ENCODE assay signal across 5 worm cellular contexts in genomic region chrX:5512707-5513106, ce11.
A peak's percentile ranks its signal among the peaks of the same experiment; 100 is the strongest.
TF ChIP-seq lines count a peak whose summit lies in the region.

No protein-coding gene starts in this region.

TF ChIP-seq in whole organism, L1 larva, 84 proteins besides CTCF, POLR2A, EP300 and RAD21 (continues in another document):
- TF ChIP-seq blmp-1 (tag; optimal IDR thresholded peaks at IDR 0.05; lab: Kevin White, UChicago) (no peak), nhr-237 (tag; optimal IDR thresholded peaks at IDR 0.05; lab: Kevin White, UChicago) (no peak), aha-1 (tag; optimal IDR thresholded peaks at IDR 0.05; lab: Kevin White, UChicago) (no peak), unc-62 (GFP tag; optimal IDR thresholded peaks at IDR 0.05; lab: Kevin White, UChicago) (no peak), nhr-47 (tag; optimal IDR thresholded peaks at IDR 0.05; lab: Kevin White, UChicago) (peak; percentile 7), unc-130 (tag; optimal IDR thresholded peaks at IDR 0.05; lab: Kevin White, UChicago) (no peak), nhr-19 (GFP tag; conservative IDR thresholded peaks at IDR 0.05; lab: Robert Waterston, UW) (no peak), ceh-82 (tag; optimal IDR thresholded peaks at IDR 0.05; lab: Kevin White, UChicago) (no peak), isw-1 (GFP tag; IDR thresholded peaks at IDR 0.05; lab: Robert Waterston, UW) (no peak), nhr-11 (tag; optimal IDR thresholded peaks at IDR 0.05; lab: Kevin White, UChicago) (no peak), vab-15 (tag; optimal IDR thresholded peaks at IDR 0.05; lab: Kevin White, UChicago) (no peak), mab-9 (GFP tag; IDR thresholded peaks at IDR 0.05; lab: Robert Waterston, UW) (no peak), nhr-85 (tag; lab: Kevin White, UChicago) (no peak), sptf-1 (tag; optimal IDR thresholded peaks at IDR 0.05; lab: Kevin White, UChicago) (no peak), pag-3 (tag; optimal IDR thresholded peaks at IDR 0.05; lab: Kevin White, UChicago; ENCODE audit: borderline replicate concordance, insufficient read depth) (no peak), nhr-77 (tag; optimal IDR thresholded peaks at IDR 0.05; lab: Kevin White, UChicago) (peak; percentile 4), lin-13 (GFP tag; optimal IDR thresholded peaks at IDR 0.05; lab: Kevin White, UChicago) (no peak), nhr-90 (tag; optimal IDR thresholded peaks at IDR 0.05; lab: Kevin White, UChicago; ENCODE audit: poor library complexity) (no peak), nhr-71 (tag; optimal IDR thresholded peaks at IDR 0.05; lab: Kevin White, UChicago) (peak; percentile 48)

TF ChIP-seq in whole organism, L2 larva, 48 proteins besides CTCF, POLR2A, EP300 and RAD21 (continues in another document):
- peak; percentile 33 for TF ChIP-seq nhr-129 (tag; optimal IDR thresholded peaks at IDR 0.05; lab: Kevin White, UChicago)
- peak in 1 of 2 experiments; percentile 6 for TF ChIP-seq lsy-2 (tag; optimal IDR thresholded peaks at IDR 0.05; lab: Kevin White, UChicago)
- no peak for TF ChIP-seq zag-1 (tag; optimal IDR thresholded peaks at IDR 0.05; lab: Kevin White, UChicago)
- TF ChIP-seq fos-1 (tag; optimal IDR thresholded peaks at IDR 0.05; lab: Kevin White, UChicago): peak; percentile 6
- TF ChIP-seq blmp-1 (tag; optimal IDR thresholded peaks at IDR 0.05; lab: Kevin White, UChicago; ENCODE audit: insufficient read depth): no peak
- TF ChIP-seq mbf-1 (tag; optimal IDR thresholded peaks at IDR 0.05; lab: Kevin White, UChicago): no peak
- no peak for TF ChIP-seq alr-1 (tag; optimal IDR thresholded peaks at IDR 0.05; lab: Kevin White, UChicago)
- TF ChIP-seq nhr-25 (tag; optimal IDR thresholded peaks at IDR 0.05; lab: Kevin White, UChicago): no peak
- TF ChIP-seq ama-1 (optimal IDR thresholded peaks at IDR 0.05; lab: Kevin White, UChicago): no peak
- no peak for TF ChIP-seq aly-2 (tag; optimal IDR thresholded peaks at IDR 0.05; lab: Kevin White, UChicago)
- TF ChIP-seq egl-27 (tag; optimal IDR thresholded peaks at IDR 0.05; lab: Kevin White, UChicago): no peak
- peak; percentile 14 for TF ChIP-seq C34F6.9 (tag; optimal IDR thresholded peaks at IDR 0.05; lab: Kevin White, UChicago)
- TF ChIP-seq ztf-11 (tag; optimal IDR thresholded peaks at IDR 0.05; lab: Kevin White, UChicago): no peak
- TF ChIP-seq Y55F3AM.14 (GFP tag; optimal IDR thresholded peaks at IDR 0.05; lab: Kevin White, UChicago): no peak
- peak; percentile 26 for TF ChIP-seq lin-11 (tag; optimal IDR thresholded peaks at IDR 0.05; lab: Kevin White, UChicago)
- TF ChIP-seq unc-55 (GFP tag; optimal IDR thresholded peaks at IDR 0.05; lab: Kevin White, UChicago): no peak
- TF ChIP-seq nhr-6 (tag; optimal IDR thresholded peaks at IDR 0.05; lab: Kevin White, UChicago): no peak
- no peak for TF ChIP-seq gmeb-1 (tag; optimal IDR thresholded peaks at IDR 0.05; lab: Kevin White, UChicago)
- no peak for TF ChIP-seq lin-39 (tag; optimal IDR thresholded peaks at IDR 0.05; lab: Kevin White, UChicago)
- TF ChIP-seq F13H6.1 (tag; optimal IDR thresholded peaks at IDR 0.05; lab: Kevin White, UChicago): peak; percentile 29

TF ChIP-seq in whole organism, L3 larva, 47 proteins besides CTCF, POLR2A, EP300 and RAD21:
- TF ChIP-seq aly-2 (tag; optimal IDR thresholded peaks at IDR 0.05; lab: Kevin White, UChicago) (no peak), pha-4 (tag; optimal IDR thresholded peaks at IDR 0.05; lab: Kevin White, UChicago) (peak; percentile 36)

TF ChIP-seq in whole organism, late embryonic, 69 proteins besides CTCF, POLR2A, EP300 and RAD21:
- TF ChIP-seq unc-3 (GFP tag; conservative IDR thresholded peaks at IDR 0.05; lab: Robert Waterston, UW): no peak
- peak; percentile 51 for TF ChIP-seq unc-3 (tag; optimal IDR thresholded peaks at IDR 0.05; lab: Kevin White, UChicago)
- no peak for TF ChIP-seq rnt-1 (tag; optimal IDR thresholded peaks at IDR 0.05; lab: Kevin White, UChicago)
TF ChIP-seq in whole organism, late embryonic: peak in this region for 1.

TF ChIP-seq in whole organism, mixed stage, embryonic, 35 proteins besides CTCF, POLR2A, EP300 and RAD21:
- TF ChIP-seq unc-39 (tag; optimal IDR thresholded peaks at IDR 0.05; lab: Kevin White, UChicago) (no peak), ces-1 (GFP tag; optimal IDR thresholded peaks at IDR 0.05; lab: Kevin White, UChicago) (peak; percentile 35)

Comparison
In these comparisons a context has a peak if more than half of its experiments do, and no peak if none do; other contexts are left out.
1. Of the 10 proteins assayed by ChIP-seq in both whole organism, L1 larva and whole organism, late embryonic: peak only in whole organism, L1 larva: tbx-2; only in whole organism, late embryonic: none; in both: none; in neither: 9.